Worm (Caenorhabditis elegans) whole organism, L2 larva: ENCODE data around the gene scl-23.

Experiments used
- R02D3.7 ChIP-seq: fragments of 150-350 bp; optimal IDR thresholded peaks from 2 replicates; lab custom pipeline; 2014; ENCODE audit warnings: missing biosample characterization, missing genetic modification characterization
- ZK546.5 ChIP-seq: sonication (generic microtip); optimal IDR thresholded peaks from 2 replicates; lab custom pipeline; 2017; ENCODE audit warnings: missing biosample characterization, missing genetic modification characterization
- aly-2 ChIP-seq: fragments of 150-350 bp; optimal IDR thresholded peaks from 2 replicates; lab custom pipeline; 2014; ENCODE audit warnings: missing biosample characterization, missing genetic modification characterization
- ama-1 ChIP-seq: fragments of 150-350 bp; optimal IDR thresholded peaks from 2 replicates; lab custom pipeline; 2018; ENCODE audit warnings: inconsistent platforms
- ceh-82 ChIP-seq: fragments of 150-350 bp; optimal IDR thresholded peaks from 2 replicates; lab custom pipeline; 2014; ENCODE audit warnings: missing biosample characterization, missing genetic modification characterization
- egl-27 ChIP-seq: sonication (generic microtip); optimal IDR thresholded peaks from 3 replicates; lab custom pipeline; 2017; ENCODE audit warnings: missing biosample characterization, missing genetic modification reagents, missing genetic modification characterization
- lin-13 ChIP-seq: fragments of 150-350 bp; optimal IDR thresholded peaks from 2 replicates; lab custom pipeline; 2014; ENCODE audit warnings: missing biosample characterization, missing genetic modification reagents, missing genetic modification characterization
- nhr-10 ChIP-seq: sonication (generic microtip); optimal IDR thresholded peaks from 2 replicates; lab custom pipeline; 2017; ENCODE audit warnings: missing biosample characterization, missing genetic modification characterization
- nhr-11 ChIP-seq: fragments of 150-350 bp; optimal IDR thresholded peaks from 2 replicates; lab custom pipeline; 2014; ENCODE audit warnings: missing biosample characterization, missing genetic modification characterization
- nhr-237 ChIP-seq: fragments of 150-350 bp; optimal IDR thresholded peaks from 2 replicates; lab custom pipeline; 2014; ENCODE audit warnings: missing biosample characterization, missing genetic modification characterization
- skn-1 ChIP-seq: sonication (generic microtip); optimal IDR thresholded peaks from 2 replicates; lab custom pipeline; 2017; ENCODE audit warnings: missing biosample characterization, missing genetic modification characterization
- unc-55 ChIP-seq: fragments of 150-350 bp; sonication (generic microtip); optimal IDR thresholded peaks from 3 replicates; lab custom pipeline; 2014; ENCODE audit warnings: missing biosample characterization, missing genetic modification reagents, missing genetic modification characterization
- zag-1 ChIP-seq: fragments of 150-350 bp; optimal IDR thresholded peaks from 2 replicates; lab custom pipeline; 2014; ENCODE audit warnings: missing biosample characterization, missing genetic modification characterization
- ztf-11 ChIP-seq: sonication (generic microtip); optimal IDR thresholded peaks from 2 replicates; lab custom pipeline; 2017; ENCODE audit warnings: missing biosample characterization, missing genetic modification characterization

ce11 chrIV:119792-120191 lies 29.9 kb upstream of the scl-23 start:
- TF ChIP-seq ztf-11 (tag; lab: Kevin White, UChicago) (no peak), nhr-237 (tag; lab: Kevin White, UChicago) (no peak), nhr-10 (no peak), R02D3.7 (tag; lab: Kevin White, UChicago) (no peak), skn-1 (tag; lab: Kevin White, UChicago) (no peak), unc-55 (GFP tag; lab: Kevin White, UChicago) (no peak), ZK546.5 (tag; lab: Kevin White, UChicago) (no peak), ceh-82 (tag; lab: Kevin White, UChicago) (no peak), egl-27 (tag; lab: Kevin White, UChicago) (no peak), aly-2 (tag; lab: Kevin White, UChicago) (no peak), lin-13 (GFP tag; lab: Kevin White, UChicago) (no peak), zag-1 (tag; lab: Kevin White, UChicago) (no peak), nhr-11 (tag; lab: Kevin White, UChicago) (no peak), ama-1 (lab: Kevin White, UChicago) (no peak)
